Worm (Caenorhabditis elegans) whole organism, mixed stage, embryonic: ENCODE measurements around the gene W01C8.1.

Source experiments
- bed-3 ChIP-seq: fragments of 200-800 bp; sonication (Bioruptor generic); optimal IDR thresholded peaks from 3 replicates; lab custom pipeline; 2018; ENCODE audit warnings: mild to moderate bottlenecking, missing genetic modification characterization, moderate library complexity, missing compliant biosample characterization
- nhr-12 ChIP-seq: fragments of 150-350 bp; optimal IDR thresholded peaks from 2 replicates; lab custom pipeline; 2014; ENCODE audit warnings: missing biosample characterization, missing genetic modification characterization
- nhr-237 ChIP-seq: fragments of 150-350 bp; optimal IDR thresholded peaks from 2 replicates; lab custom pipeline; 2014; ENCODE audit warnings: missing biosample characterization, missing genetic modification characterization

DNA sequence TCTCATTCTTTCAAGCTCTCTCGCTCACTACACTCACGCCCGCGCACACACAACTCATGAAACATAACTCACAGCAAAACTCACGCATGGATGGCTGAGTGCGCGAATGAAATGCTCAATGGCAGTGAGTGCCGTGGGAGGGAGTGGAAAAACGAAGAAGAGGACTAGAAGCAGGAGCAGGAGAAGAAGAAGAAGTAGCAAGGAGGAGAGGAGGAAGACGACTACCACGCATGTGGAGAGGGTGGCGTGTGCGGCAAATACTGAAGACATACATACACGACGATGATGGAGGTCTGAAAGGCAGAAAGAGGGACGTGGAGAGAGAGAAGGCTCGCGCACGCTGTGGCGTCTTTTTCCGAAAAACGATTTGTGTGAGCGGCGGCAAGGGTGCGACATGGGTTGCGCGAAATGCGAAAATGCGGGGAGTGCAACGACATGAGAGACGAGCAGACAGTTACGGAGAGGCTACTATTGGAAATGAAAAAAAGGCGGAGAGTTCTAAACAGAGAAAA is 36.8 kb downstream of the W01C8.1 start:
- TF ChIP-seq nhr-237 (tag; lab: Kevin White, UChicago): no peak
- TF ChIP-seq nhr-12 (tag; lab: Kevin White, UChicago): no peak
- no peak for TF ChIP-seq bed-3 (GFP tag; lab: Kevin White, UChicago)
